Worm (Caenorhabditis elegans): ENCODE data around the gene pgph-1.

The pgph-1 gene

ce11 chrV:5763787-5764186 lies 10.5 kb upstream of the pgph-1 start, which contains the start of gene pgph-3 (continued):
- TF ChIP-seq ets-4 (GFP tag; optimal IDR thresholded peaks at IDR 0.05) (peak; percentile 28), snpc-3.4 (tag; optimal IDR thresholded peaks at IDR 0.05) (no peak), ceh-58 (GFP tag; IDR thresholded peaks at IDR 0.05) (no peak), mxl-1 (tag; optimal IDR thresholded peaks at IDR 0.05) (no peak), bed-1 (GFP tag; IDR thresholded peaks at IDR 0.05) (no peak), lin-40 (tag; optimal IDR thresholded peaks at IDR 0.05) (peak; percentile 81), cebp-2 (GFP tag; IDR thresholded peaks at IDR 0.05) (no peak), egrh-3 (GFP tag; IDR thresholded peaks at IDR 0.05) (no peak), unc-130 (GFP tag; optimal IDR thresholded peaks at IDR 0.05) (no peak), ceh-27 (GFP tag; optimal IDR thresholded peaks at IDR 0.05) (peak; percentile 38), F39B2.1 (GFP tag; IDR thresholded peaks at IDR 0.05) (no peak), Y67H2A.10 (GFP tag; conservative IDR thresholded peaks at IDR 0.05) (no peak), xnd-1 (tag; optimal IDR thresholded peaks at IDR 0.05) (no peak), let-526 (GFP tag; IDR thresholded peaks at IDR 0.05) (no peak), nhr-80 (tag; optimal IDR thresholded peaks at IDR 0.05) (peak; percentile 78), lin-54 (GFP tag; optimal IDR thresholded peaks at IDR 0.05) (no peak), B0035.1 (tag; optimal IDR thresholded peaks at IDR 0.05) (no peak), lin-35 (GFP tag; optimal IDR thresholded peaks at IDR 0.05) (peak in 1 of 3 experiments; percentile 13), nhr-120 (GFP tag; IDR thresholded peaks at IDR 0.05) (no peak), madf-6 (GFP tag; IDR thresholded peaks at IDR 0.05) (no peak), hmg-1.2 (GFP tag; IDR thresholded peaks at IDR 0.05) (peak; percentile 68; the same call in 1 of the 2 replicates), zfh-2 (GFP tag; conservative IDR thresholded peaks at IDR 0.05) (no peak), akir-1 (GFP tag; optimal IDR thresholded peaks at IDR 0.05) (no peak), pbrm-1 (GFP tag; IDR thresholded peaks at IDR 0.05) (no peak), nfya-1 (tag; optimal IDR thresholded peaks at IDR 0.05; ENCODE audit: borderline replicate concordance, insufficient read depth) (no peak), ztf-22 (GFP tag; optimal IDR thresholded peaks at IDR 0.05) (no peak), F22D6.2 (tag; optimal IDR thresholded peaks at IDR 0.05) (no peak), dox-1 (GFP tag; IDR thresholded peaks at IDR 0.05) (no peak), ztf-26 (tag; optimal IDR thresholded peaks at IDR 0.05) (peak; percentile 57), aptf-2 (GFP tag; conservative IDR thresholded peaks at IDR 0.05) (no peak), B0336.3 (GFP tag; IDR thresholded peaks at IDR 0.05) (no peak), Y79H2A.3 (GFP tag; conservative IDR thresholded peaks at IDR 0.05) (no peak), Y95B8A.8 (GFP tag; IDR thresholded peaks at IDR 0.05) (no peak), gei-17 (GFP tag; optimal IDR thresholded peaks at IDR 0.05) (no peak), ccch-3 (GFP tag; optimal IDR thresholded peaks at IDR 0.05) (no peak), him-1 (tag; optimal IDR thresholded peaks at IDR 0.05) (no peak), F52B5.7 (tag; optimal IDR thresholded peaks at IDR 0.05) (no peak), K12H6.12 (tag; optimal IDR thresholded peaks at IDR 0.05) (no peak), zim-3 (tag; optimal IDR thresholded peaks at IDR 0.05) (no peak), ceh-40 (GFP tag; IDR thresholded peaks at IDR 0.05) (no peak), dpff-1 (tag; optimal IDR thresholded peaks at IDR 0.05) (no peak), D2030.7 (GFP tag; IDR thresholded peaks at IDR 0.05) (no peak), tlf-1 (GFP tag; optimal IDR thresholded peaks at IDR 0.05) (no peak), F23B12.7 (tag; optimal IDR thresholded peaks at IDR 0.05; ENCODE audit: insufficient read depth) (no peak), mes-4 (tag; optimal IDR thresholded peaks at IDR 0.05) (no peak), ztf-28 (GFP tag; IDR thresholded peaks at IDR 0.05) (no peak), ama-1 (optimal IDR thresholded peaks at IDR 0.05) (no peak), ama-1 (GFP tag; optimal IDR thresholded peaks at IDR 0.05) (no peak), somi-1 (GFP tag; optimal IDR thresholded peaks at IDR 0.05) (peak; percentile 40), mel-28 (tag; optimal IDR thresholded peaks at IDR 0.05; ENCODE audit: borderline replicate concordance) (no peak), attf-6 (GFP tag; IDR thresholded peaks at IDR 0.05) (no peak)

Data from whole organism, young adult.